Fruit fly (Drosophila melanogaster) Kc167 (cell line): ENCODE results near the gene Sgsf.

Experiments used
- Myc ChIP-seq: fragments of >200 bp; optimal IDR thresholded peaks from 2 replicates; lab custom pipeline; 2017; ENCODE audit warnings: missing external identifiers
- Sin3A ChIP-seq: fragments of >200 bp; optimal IDR thresholded peaks from 2 replicates; lab custom pipeline; 2018; ENCODE audit warnings: missing external identifiers
- h ChIP-seq: fragments of >200 bp; optimal IDR thresholded peaks from 3 replicates; lab custom pipeline; 2018; ENCODE audit warnings: missing external identifiers
- insv ChIP-seq: fragments of >200 bp; optimal IDR thresholded peaks from 3 replicates; lab custom pipeline; 2018; ENCODE audit warnings: missing external identifiers
- psq ChIP-seq: fragments of >200 bp; optimal IDR thresholded peaks from 2 replicates; lab custom pipeline; 2017; ENCODE audit warnings: missing external identifiers
- ttk ChIP-seq: sonication (Bioruptor generic); optimal IDR thresholded peaks from 2 replicates; lab custom pipeline; 2017; ENCODE audit warnings: missing external identifiers

DNA sequence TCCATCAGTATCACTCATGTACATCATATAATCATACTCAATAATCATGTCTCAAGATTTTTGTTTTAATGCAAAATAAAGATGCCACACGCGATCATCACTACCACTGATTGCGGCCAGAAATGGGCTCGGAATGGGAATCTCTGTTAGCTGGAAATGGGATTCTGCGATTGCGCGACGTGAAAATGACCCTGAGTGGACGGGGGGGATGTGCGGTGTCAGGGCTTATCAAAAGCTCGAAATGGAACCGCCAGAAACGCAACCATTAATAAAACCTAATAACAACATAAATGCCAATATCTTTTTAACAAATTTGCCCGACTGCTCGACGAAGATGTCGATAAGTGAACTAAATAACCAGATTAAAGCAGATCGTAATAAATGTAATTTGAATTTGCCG is 25.1 kb upstream of the Sgsf start:
- no peak for TF ChIP-seq psq (lab: Kevin White, UChicago)
- no peak for TF ChIP-seq ttk (lab: Kevin White, UChicago)
- TF ChIP-seq Myc = no peak
- no peak for TF ChIP-seq insv
- no peak for TF ChIP-seq Sin3A
- TF ChIP-seq h = no peak
